Fruit fly (Drosophila melanogaster) whole organism: ENCODE results near the gene frac.

Source experiments
- CG8478 ChIP-seq: fragments of >200 bp; optimal IDR thresholded peaks from 2 replicates; lab custom pipeline; 2018; ENCODE audit warnings: inconsistent platforms
- Dll ChIP-seq: fragments of >200 bp; optimal IDR thresholded peaks from 2 replicates; lab custom pipeline; 2017
- EcR ChIP-seq, 2 experiments: fragments of >200 bp; optimal IDR thresholded peaks; 2 replicates each; lab custom pipeline; 2017; ENCODE audit warnings: missing biosample characterization in 2 of 2, missing genetic modification characterization in 2 of 2, missing genetic modification reagents in 2 of 2
- pan ChIP-seq: fragments of >200 bp; optimal IDR thresholded peaks from 2 replicates; lab custom pipeline; 2017
- psq ChIP-seq: fragments of >200 bp; optimal IDR thresholded peaks from 2 replicates; lab custom pipeline; 2017
- usp ChIP-seq: fragments of >200 bp; optimal IDR thresholded peaks from 2 replicates; lab custom pipeline; 2017; ENCODE audit warnings: missing biosample characterization, missing genetic modification characterization, mixed read lengths

The frac gene

dm6 chr3L:7592113-7592752 is 29.8 kb downstream of the frac start:
- TF ChIP-seq CG8478 (no peak), Dll (no peak), usp (GFP tag; lab: Kevin White, UChicago) (no peak), EcR (GFP tag; optimal IDR thresholded peaks at IDR 0.05; lab: Kevin White, UChicago) (no peak), pan (lab: Kevin White, UChicago) (no peak), psq (lab: Kevin White, UChicago) (no peak)

dm6 chr3L:7592791-7593190 is 30.4 kb downstream of the frac start, which contains the start of gene Pura:
Gene Pura (plus strand): TSS chr3L:7593091.
- TF ChIP-seq psq (lab: Kevin White, UChicago) (no peak), pan (lab: Kevin White, UChicago) (no peak), EcR (GFP tag; optimal IDR thresholded peaks at IDR 0.05; lab: Kevin White, UChicago) (no peak), CG8478 (no peak), usp (GFP tag; lab: Kevin White, UChicago) (no peak), Dll (no peak)

dm6 chr3L:7598329-7598728 is 35.9 kb downstream of the frac start:
- no peak for TF ChIP-seq Dll
- TF ChIP-seq EcR (GFP tag; optimal IDR thresholded peaks at IDR 0.05; lab: Kevin White, UChicago), result no peak
- no peak for TF ChIP-seq usp (GFP tag; lab: Kevin White, UChicago)
- no peak for TF ChIP-seq psq (lab: Kevin White, UChicago)
- no peak for TF ChIP-seq pan (lab: Kevin White, UChicago)
- no peak for TF ChIP-seq CG8478

dm6 chr3L:7601122-7601841 is 38.9 kb downstream of the frac start:
- TF ChIP-seq Dll (no peak), usp (GFP tag; lab: Kevin White, UChicago) (no peak), psq (lab: Kevin White, UChicago) (no peak), pan (lab: Kevin White, UChicago) (no peak), CG8478 (no peak)

dm6 chr3L:7603397-7603796 is 41.0 kb downstream of the frac start:
- TF ChIP-seq Dll (no peak), EcR (GFP tag; optimal IDR thresholded peaks at IDR 0.05; lab: Kevin White, UChicago) (no peak), usp (GFP tag; lab: Kevin White, UChicago) (no peak), psq (lab: Kevin White, UChicago) (no peak), CG8478 (no peak), pan (lab: Kevin White, UChicago) (no peak)

dm6 chr3L:7604863-7605262 is 42.5 kb downstream of the frac start:
- TF ChIP-seq psq (lab: Kevin White, UChicago) (no peak), CG8478 (no peak), EcR (GFP tag; optimal IDR thresholded peaks at IDR 0.05; lab: Kevin White, UChicago) (no peak), usp (GFP tag; lab: Kevin White, UChicago) (no peak), Dll (no peak), pan (lab: Kevin White, UChicago) (no peak)

- TF ChIP-seq CG8478 (no peak), pan (lab: Kevin White, UChicago) (no peak), usp (GFP tag; lab: Kevin White, UChicago) (no peak), EcR (GFP tag; optimal IDR thresholded peaks at IDR 0.05; lab: Kevin White, UChicago) (no peak), Dll (no peak), psq (lab: Kevin White, UChicago) (no peak)
Observed at dm6 chr3L:7606336-7607001, 44.1 kb downstream of the frac start.

dm6 chr3L:7610522-7610921 is 48.1 kb downstream of the frac start:
- TF ChIP-seq usp (GFP tag; lab: Kevin White, UChicago) (no peak), psq (lab: Kevin White, UChicago) (no peak), EcR (GFP tag; optimal IDR thresholded peaks at IDR 0.05; lab: Kevin White, UChicago) (no peak), pan (lab: Kevin White, UChicago) (no peak), CG8478 (no peak), Dll (no peak)

- no peak for TF ChIP-seq usp (GFP tag; lab: Kevin White, UChicago)
- TF ChIP-seq pan (lab: Kevin White, UChicago), result no peak
- TF ChIP-seq Dll, result no peak
- no peak for TF ChIP-seq CG8478
- no peak for TF ChIP-seq psq (lab: Kevin White, UChicago)
- no peak for TF ChIP-seq EcR (GFP tag; optimal IDR thresholded peaks at IDR 0.05; lab: Kevin White, UChicago)
Observed at dm6 chr3L:7611229-7611628, 48.8 kb downstream of the frac start.

dm6 chr3L:7614226-7614625 is 51.8 kb downstream of the frac start:
- TF ChIP-seq usp (GFP tag; lab: Kevin White, UChicago) (no peak), CG8478 (no peak), Dll (no peak), psq (lab: Kevin White, UChicago) (no peak), EcR (GFP tag; optimal IDR thresholded peaks at IDR 0.05; lab: Kevin White, UChicago) (no peak), pan (lab: Kevin White, UChicago) (no peak)

- TF ChIP-seq pan (lab: Kevin White, UChicago) (no peak), CG8478 (no peak), EcR (GFP tag; optimal IDR thresholded peaks at IDR 0.05; lab: Kevin White, UChicago) (no peak), psq (lab: Kevin White, UChicago) (no peak), Dll (no peak), usp (GFP tag; lab: Kevin White, UChicago) (no peak)
Observed at dm6 chr3L:7617436-7617979, 55.1 kb downstream of the frac start.
